ENCODE assay signal across 5 fruit fly cellular contexts in genomic region chr3L:16803708-16804350, dm6.
TF ChIP-seq lines count a peak whose summit lies in the region.

No protein-coding gene starts in this region.

- TF ChIP-seq CTCF in whole organism, embryonic (GFP tag; optimal IDR thresholded peaks at IDR 0.05; lab: Kevin White, UChicago), result peak; percentile 57

TF ChIP-seq in whole organism, adult, 20 proteins besides CTCF, POLR2A, EP300 and RAD21 (continues in another document):
- peak; percentile 53 for TF ChIP-seq CG14711 (tag; optimal IDR thresholded peaks at IDR 0.05; lab: Kevin White, UChicago)
- peak; percentile 62 for TF ChIP-seq CG33017 (tag; optimal IDR thresholded peaks at IDR 0.05; lab: Kevin White, UChicago)
- peak; percentile 91 for TF ChIP-seq cic (GFP tag; optimal IDR thresholded peaks at IDR 0.05; lab: Kevin White, UChicago)
- no peak for TF ChIP-seq CG1620 (GFP tag; optimal IDR thresholded peaks at IDR 0.05; lab: Kevin White, UChicago)
- TF ChIP-seq ovo (GFP tag; optimal IDR thresholded peaks at IDR 0.05; lab: Kevin White, UChicago), result peak; percentile 66
- TF ChIP-seq tj (GFP tag; optimal IDR thresholded peaks at IDR 0.05; lab: Kevin White, UChicago), result peak; percentile 32
- TF ChIP-seq bab1 (GFP tag; optimal IDR thresholded peaks at IDR 0.05; lab: Kevin White, UChicago), result no peak
- peak; percentile 49 for TF ChIP-seq Crg-1 (GFP tag; optimal IDR thresholded peaks at IDR 0.05; lab: Kevin White, UChicago)
- peak; percentile 59 for TF ChIP-seq Mnt (GFP tag; optimal IDR thresholded peaks at IDR 0.05; lab: Kevin White, UChicago)
- TF ChIP-seq CG7045 (GFP tag; optimal IDR thresholded peaks at IDR 0.05; lab: Kevin White, UChicago), result peak; percentile 93
- TF ChIP-seq Clk (GFP tag; optimal IDR thresholded peaks at IDR 0.05; lab: Kevin White, UChicago), result peak; percentile 74
- peak; percentile 61 for TF ChIP-seq pad (GFP tag; optimal IDR thresholded peaks at IDR 0.05; lab: Kevin White, UChicago)
- TF ChIP-seq kay (GFP tag; lab: Kevin White, UChicago; ENCODE audit: borderline replicate concordance), result no peak
- TF ChIP-seq CG7101 (tag; optimal IDR thresholded peaks at IDR 0.05; lab: Kevin White, UChicago), result peak; percentile 37
- TF ChIP-seq toe (GFP tag; optimal IDR thresholded peaks at IDR 0.05; lab: Kevin White, UChicago), result peak; percentile 59
- TF ChIP-seq Hr96 (GFP tag; optimal IDR thresholded peaks at IDR 0.05; lab: Kevin White, UChicago), result peak; percentile 63
- no peak for TF ChIP-seq cnc (optimal IDR thresholded peaks at IDR 0.05; lab: Kevin White, UChicago)
- TF ChIP-seq CG5204 (GFP tag; optimal IDR thresholded peaks at IDR 0.05; lab: Kevin White, UChicago), result peak; percentile 47

TF ChIP-seq in whole organism, embryonic, 481 proteins besides CTCF, POLR2A, EP300 and RAD21 (continues in another document):
- TF ChIP-seq CG42726 (GFP tag; IDR thresholded peaks at IDR 0.05; lab: Robert Waterston, UW; ENCODE audit: partially characterized antibody), result no peak
- TF ChIP-seq Hmr (GFP tag; optimal IDR thresholded peaks at IDR 0.05; lab: Kevin White, UChicago), result peak; percentile 61
- TF ChIP-seq CG32532 (GFP tag; IDR thresholded peaks at IDR 0.05; lab: Robert Waterston, UW), result peak; percentile 45; the same call in 1 of the 2 replicates
- TF ChIP-seq ranshi (GFP tag; IDR thresholded peaks at IDR 0.05; lab: Robert Waterston, UW), result peak; percentile 21; the same call in 1 of the 2 replicates
- peak; percentile 22 for TF ChIP-seq CG5180 (GFP tag; optimal IDR thresholded peaks at IDR 0.05; lab: Kevin White, UChicago)
- TF ChIP-seq B-H2 (GFP tag; optimal IDR thresholded peaks at IDR 0.05; lab: Kevin White, UChicago), result peak; percentile 9
- peak; percentile 71 for TF ChIP-seq Sox100B (GFP tag; optimal IDR thresholded peaks at IDR 0.05; lab: Kevin White, UChicago)
- peak; percentile 38 for TF ChIP-seq NfI (GFP tag; optimal IDR thresholded peaks at IDR 0.05; lab: Kevin White, UChicago)
- TF ChIP-seq CG4328 (GFP tag; optimal IDR thresholded peaks at IDR 0.05; lab: Kevin White, UChicago), result peak; percentile 34
- peak; percentile 28 for TF ChIP-seq CG9727 (GFP tag; optimal IDR thresholded peaks at IDR 0.05; lab: Kevin White, UChicago)
- TF ChIP-seq CG6654 (GFP tag; optimal IDR thresholded peaks at IDR 0.05; lab: Kevin White, UChicago), result no peak
- no peak for TF ChIP-seq hkb (optimal IDR thresholded peaks at IDR 0.05; lab: Kevin White, UChicago)
- 0 out of 2 replicates have a peak, but pooled peaks have one; percentile 14 for TF ChIP-seq hkb (GFP tag; IDR thresholded peaks at IDR 0.05; lab: Robert Waterston, UW)
- no peak for TF ChIP-seq CG17612 (GFP tag; IDR thresholded peaks at IDR 0.05; lab: Robert Waterston, UW)
- peak; percentile 28 for TF ChIP-seq CG31365 (tag; optimal IDR thresholded peaks at IDR 0.05; lab: Kevin White, UChicago)
- TF ChIP-seq CG1602 (GFP tag; optimal IDR thresholded peaks at IDR 0.05; lab: Kevin White, UChicago), result no peak
- peak; percentile 16 for TF ChIP-seq Oli (tag; optimal IDR thresholded peaks at IDR 0.05; lab: Kevin White, UChicago)
- peak; percentile 45 for TF ChIP-seq CG6813 (GFP tag; optimal IDR thresholded peaks at IDR 0.05; lab: Kevin White, UChicago)

TF ChIP-seq in whole organism, prepupa, 60 proteins besides CTCF, POLR2A, EP300 and RAD21 (continues in another document):
- TF ChIP-seq esn (GFP tag; optimal IDR thresholded peaks at IDR 0.05; lab: Kevin White, UChicago) (no peak), CG8319 (GFP tag; optimal IDR thresholded peaks at IDR 0.05; lab: Kevin White, UChicago) (no peak), net (GFP tag; optimal IDR thresholded peaks at IDR 0.05; lab: Kevin White, UChicago) (no peak), CG11902 (GFP tag; optimal IDR thresholded peaks at IDR 0.05; lab: Kevin White, UChicago) (no peak), vri (GFP tag; optimal IDR thresholded peaks at IDR 0.05; lab: Kevin White, UChicago) (peak; percentile 93), Eip78C (GFP tag; lab: Kevin White, UChicago) (peak; percentile 47), Ets96B (tag; optimal IDR thresholded peaks at IDR 0.05; lab: Kevin White, UChicago) (no peak), CG16779 (tag; optimal IDR thresholded peaks at IDR 0.05; lab: Kevin White, UChicago) (peak; percentile 37), Blimp-1 (GFP tag; optimal IDR thresholded peaks at IDR 0.05; lab: Kevin White, UChicago) (peak; percentile 15), CG1621 (tag; optimal IDR thresholded peaks at IDR 0.05; lab: Kevin White, UChicago) (no peak), Smox (GFP tag; optimal IDR thresholded peaks at IDR 0.05; lab: Kevin White, UChicago) (peak; percentile 8), Hr4 (GFP tag; optimal IDR thresholded peaks at IDR 0.05; lab: Kevin White, UChicago) (no peak), pdm3 (GFP tag; optimal IDR thresholded peaks at IDR 0.05; lab: Kevin White, UChicago) (no peak), CG4318 (GFP tag; optimal IDR thresholded peaks at IDR 0.05; lab: Kevin White, UChicago) (no peak), CG6163 (GFP tag; IDR thresholded peaks at IDR 0.05; lab: Robert Waterston, UW) (peak; percentile 34; the same call in 1 of the 3 replicates), Hr39 (GFP tag; optimal IDR thresholded peaks at IDR 0.05; lab: Kevin White, UChicago) (no peak), svp (GFP tag; lab: Kevin White, UChicago) (peak; percentile 70), dsx (GFP tag; optimal IDR thresholded peaks at IDR 0.05; lab: Kevin White, UChicago; ENCODE audit: poor library complexity, severe bottlenecking) (no peak), Gug (GFP tag; IDR thresholded peaks at IDR 0.05; lab: Robert Waterston, UW) (0 out of 2 replicates have a peak, but pooled peaks have one; percentile 10), Sox14 (GFP tag; optimal IDR thresholded peaks at IDR 0.05; lab: Kevin White, UChicago) (no peak)

TF ChIP-seq in whole organism, pupa, 21 proteins besides CTCF, POLR2A, EP300 and RAD21:
- TF ChIP-seq Pif1B (GFP tag; optimal IDR thresholded peaks at IDR 0.05; lab: Kevin White, UChicago) (no peak), CG4496 (GFP tag; IDR thresholded peaks at IDR 0.05; lab: Robert Waterston, UW) (peak; percentile 59; the same call in 2 of the 3 replicates), fd96Ca (GFP tag; IDR thresholded peaks at IDR 0.05; lab: Robert Waterston, UW) (peak; percentile 57; the same call in 1 of the 3 replicates), EcR (GFP tag; optimal IDR thresholded peaks at IDR 0.05; lab: Kevin White, UChicago) (peak; percentile 29)

TF ChIP-seq in whole organism, wandering third instar larva, 38 proteins besides CTCF, POLR2A, EP300 and RAD21 (continues in another document):
- TF ChIP-seq woc (GFP tag; optimal IDR thresholded peaks at IDR 0.05; lab: Kevin White, UChicago), result no peak
- TF ChIP-seq Hnf4 (GFP tag; optimal IDR thresholded peaks at IDR 0.05; lab: Kevin White, UChicago), result peak; percentile 43
- TF ChIP-seq OdsH (GFP tag; optimal IDR thresholded peaks at IDR 0.05; lab: Kevin White, UChicago), result peak; percentile 25
- TF ChIP-seq pan (optimal IDR thresholded peaks at IDR 0.05; lab: Kevin White, UChicago), result no peak
- no peak for TF ChIP-seq dsf (GFP tag; optimal IDR thresholded peaks at IDR 0.05; lab: Kevin White, UChicago; ENCODE audit: borderline replicate concordance)
- no peak for TF ChIP-seq sv (GFP tag; optimal IDR thresholded peaks at IDR 0.05; lab: Kevin White, UChicago)
- no peak for TF ChIP-seq lola (GFP tag; optimal IDR thresholded peaks at IDR 0.05; lab: Kevin White, UChicago)
- peak; percentile 59 for TF ChIP-seq HLH106 (tag; optimal IDR thresholded peaks at IDR 0.05; lab: Kevin White, UChicago)
- peak in 1 of 2 experiments; percentile 69 for TF ChIP-seq dl (GFP tag; optimal IDR thresholded peaks at IDR 0.05; lab: Kevin White, UChicago; ENCODE audit: insufficient read depth in 1 of 2, partially characterized antibody in 2 of 2)
- no peak for TF ChIP-seq tai (GFP tag; optimal IDR thresholded peaks at IDR 0.05; lab: Kevin White, UChicago)
- TF ChIP-seq usp (GFP tag; optimal IDR thresholded peaks at IDR 0.05; lab: Kevin White, UChicago), result no peak
- peak; percentile 22 to 27 for TF ChIP-seq foxo (GFP tag; optimal IDR thresholded peaks at IDR 0.05; lab: Kevin White, UChicago)
- peak; percentile 54 for TF ChIP-seq rgr (GFP tag; optimal IDR thresholded peaks at IDR 0.05; lab: Kevin White, UChicago)
- TF ChIP-seq Vsx2 (GFP tag; optimal IDR thresholded peaks at IDR 0.05; lab: Kevin White, UChicago; ENCODE audit: partially characterized antibody), result no peak
- peak; percentile 52 for TF ChIP-seq fru (GFP tag; optimal IDR thresholded peaks at IDR 0.05; lab: Kevin White, UChicago)
- TF ChIP-seq Jra (GFP tag; optimal IDR thresholded peaks at IDR 0.05; lab: Kevin White, UChicago), result no peak
- TF ChIP-seq ey (GFP tag; optimal IDR thresholded peaks at IDR 0.05; lab: Kevin White, UChicago), result no peak
- TF ChIP-seq Hr83 (GFP tag; optimal IDR thresholded peaks at IDR 0.05; lab: Kevin White, UChicago; ENCODE audit: poor library complexity, severe bottlenecking), result peak; percentile 48
- no peak for TF ChIP-seq N (GFP tag; optimal IDR thresholded peaks at IDR 0.05; lab: Kevin White, UChicago)
- TF ChIP-seq CrebA (GFP tag; optimal IDR thresholded peaks at IDR 0.05; lab: Kevin White, UChicago; ENCODE audit: borderline replicate concordance), result peak; percentile 84
- TF ChIP-seq dmrt93B (GFP tag; optimal IDR thresholded peaks at IDR 0.05; lab: Kevin White, UChicago), result no peak
- peak; percentile 7 for TF ChIP-seq CG9705 (GFP tag; optimal IDR thresholded peaks at IDR 0.05; lab: Kevin White, UChicago)
- TF ChIP-seq Mio (GFP tag; optimal IDR thresholded peaks at IDR 0.05; lab: Kevin White, UChicago), result peak; percentile 16
- no peak for TF ChIP-seq Abd-B (GFP tag; optimal IDR thresholded peaks at IDR 0.05; lab: Kevin White, UChicago)
- TF ChIP-seq Dfd (GFP tag; optimal IDR thresholded peaks at IDR 0.05; lab: Kevin White, UChicago), result no peak
- TF ChIP-seq brk (GFP tag; optimal IDR thresholded peaks at IDR 0.05; lab: Kevin White, UChicago), result no peak
- no peak for TF ChIP-seq jim (GFP tag; optimal IDR thresholded peaks at IDR 0.05; lab: Kevin White, UChicago)
- no peak for TF ChIP-seq GATAd (GFP tag; optimal IDR thresholded peaks at IDR 0.05; lab: Kevin White, UChicago)
- TF ChIP-seq Sp1 (GFP tag; optimal IDR thresholded peaks at IDR 0.05; lab: Kevin White, UChicago), result peak; percentile 73
- TF ChIP-seq Dif (GFP tag; optimal IDR thresholded peaks at IDR 0.05; lab: Kevin White, UChicago; ENCODE audit: partially characterized antibody), result no peak
- no peak for TF ChIP-seq psq (GFP tag; optimal IDR thresholded peaks at IDR 0.05; lab: Kevin White, UChicago)
- TF ChIP-seq Myc (optimal IDR thresholded peaks at IDR 0.05; lab: Kevin White, UChicago), result no peak
- no peak for TF ChIP-seq Rel (GFP tag; optimal IDR thresholded peaks at IDR 0.05; lab: Kevin White, UChicago)
- TF ChIP-seq Rel (tag; optimal IDR thresholded peaks at IDR 0.05; lab: Kevin White, UChicago), result peak; percentile 81
- peak; percentile 72 for TF ChIP-seq h (GFP tag; optimal IDR thresholded peaks at IDR 0.05; lab: Kevin White, UChicago)
- TF ChIP-seq br (GFP tag; optimal IDR thresholded peaks at IDR 0.05; lab: Kevin White, UChicago), result peak; percentile 90
- TF ChIP-seq Hr78 (GFP tag; optimal IDR thresholded peaks at IDR 0.05; lab: Kevin White, UChicago), result no peak
